Worm (Caenorhabditis elegans) whole organism, L4/young adult: ENCODE data around the gene C25E10.13.

Experiments
- W03F9.2 ChIP-seq: fragments of 150-350 bp; optimal IDR thresholded peaks from 2 replicates; lab custom pipeline; 2014; ENCODE audit warnings: missing biosample characterization, missing genetic modification characterization
- him-1 ChIP-seq: sonication (generic microtip); optimal IDR thresholded peaks from 2 replicates; lab custom pipeline; 2016; ENCODE audit warnings: missing genotype, missing genetic modification reagents, missing genetic modification characterization, missing compliant biosample characterization

ce11 chrV:9047555-9048049, 11.9 kb upstream of the C25E10.13 start, which contains the start of gene C25E10.17:
- TF ChIP-seq W03F9.2 (no peak), him-1 (no peak)
